Fruit fly (Drosophila melanogaster) whole organism, embryonic: ENCODE data around the gene HUWE1.

Experiments
- Antp ChIP-seq: fragments of 200-800 bp; sonication (Bioruptor generic); optimal IDR thresholded peaks from 3 replicates; lab custom pipeline; 2016; ENCODE audit warnings: missing biosample characterization, missing genetic modification characterization
- Atf6 ChIP-seq: fragments of 200-800 bp; sonication (Bioruptor generic); IDR thresholded peaks from 2 replicates; pipeline ENCODE4 v1.3.6; 2022; ENCODE audit warnings: missing biosample characterization, missing genetic modification characterization
- CG10366 ChIP-seq: fragments of 200-800 bp; sonication (Bioruptor generic); IDR thresholded peaks from 2 replicates; pipeline ENCODE4 v1.3.6; 2022; ENCODE audit warnings: missing biosample characterization, missing genetic modification characterization
- CG11085 ChIP-seq: fragments of 200-800 bp; sonication (Bioruptor generic); IDR thresholded peaks from 2 replicates; pipeline ENCODE4 v1.3.6; 2022; ENCODE audit warnings: missing biosample characterization, missing genetic modification characterization
- CG11723 ChIP-seq: fragments of 200-800 bp; sonication (Bioruptor generic); optimal IDR thresholded peaks from 2 replicates; lab custom pipeline; 2017; ENCODE audit warnings: missing biosample characterization, mild to moderate bottlenecking, missing genetic modification characterization
- CG15601 ChIP-seq: fragments of 200-800 bp; sonication (Bioruptor generic); optimal IDR thresholded peaks from 3 replicates; lab custom pipeline; 2019; ENCODE audit warnings: missing biosample characterization, mild to moderate bottlenecking, missing genetic modification characterization, moderate library complexity
- CG17186 ChIP-seq: fragments of 200-800 bp; sonication (Bioruptor generic); optimal IDR thresholded peaks from 3 replicates; lab custom pipeline; 2017; ENCODE audit warnings: missing biosample characterization, missing genetic modification reagents, missing genetic modification characterization
- CG17568 ChIP-seq: fragments of 200-800 bp; sonication (Bioruptor generic); optimal IDR thresholded peaks from 2 replicates; lab custom pipeline; 2018; ENCODE audit warnings: missing biosample characterization, mild to moderate bottlenecking, missing genetic modification characterization, moderate library complexity
- CG18262 ChIP-seq: fragments of 200-800 bp; optimal IDR thresholded peaks from 3 replicates; lab custom pipeline; 2019; ENCODE audit warnings: missing biosample characterization, mild to moderate bottlenecking, missing genetic modification characterization, moderate library complexity
- CG18619 ChIP-seq: fragments of 200-800 bp; sonication (Bioruptor generic); optimal IDR thresholded peaks from 3 replicates; lab custom pipeline; 2017; ENCODE audit warnings: missing biosample characterization, mild to moderate bottlenecking, missing genetic modification characterization
- CG4360 ChIP-seq: fragments of 200-800 bp; sonication (Bioruptor generic); IDR thresholded peaks from 2 replicates; pipeline ENCODE4 v1.3.6; 2022; ENCODE audit warnings: missing biosample characterization, missing genetic modification characterization
- CG5180 ChIP-seq: fragments of 200-800 bp; sonication (Bioruptor generic); optimal IDR thresholded peaks from 3 replicates; lab custom pipeline; 2017; ENCODE audit warnings: missing biosample characterization, missing genetic modification characterization, mild to moderate bottlenecking, moderate library complexity, missing genetic modification reagents
- CG7786 ChIP-seq: fragments of 200-800 bp; sonication (Bioruptor generic); optimal IDR thresholded peaks from 2 replicates; lab custom pipeline; 2016; ENCODE audit warnings: missing biosample characterization, missing genetic modification characterization
- CG8290 ChIP-seq, 3 experiments: fragments of 200-800 bp; sonication (Bioruptor generic); optimal IDR thresholded peaks; 2 replicates each; lab custom pipeline; 2016 to 2019; ENCODE audit warnings: missing biosample characterization in 3 of 3, missing genetic modification characterization in 3 of 3, mild to moderate bottlenecking in 2 of 3, moderate library complexity in 1 of 3
- CG8924 ChIP-seq: fragments of 200-800 bp; optimal IDR thresholded peaks from 3 replicates; lab custom pipeline; 2019; ENCODE audit warnings: missing biosample characterization, mild to moderate bottlenecking, missing genetic modification characterization, moderate library complexity
- CG8944 ChIP-seq: fragments of 200-800 bp; sonication (Bioruptor generic); optimal IDR thresholded peaks from 3 replicates; lab custom pipeline; 2016; ENCODE audit warnings: missing biosample characterization, missing genetic modification characterization
- CG9876 ChIP-seq: fragments of 200-800 bp; sonication (Bioruptor generic); optimal IDR thresholded peaks from 2 replicates; lab custom pipeline; 2016; ENCODE audit warnings: missing biosample characterization, missing genetic modification characterization
- CkIIα-i1 ChIP-seq: fragments of 200-800 bp; sonication (Bioruptor generic); IDR thresholded peaks from 2 replicates; pipeline ENCODE4 v1.3.6; 2022; ENCODE audit warnings: missing biosample characterization, missing genetic modification characterization
- H15 ChIP-seq: fragments of 200-800 bp; sonication (Bioruptor generic); IDR thresholded peaks from 3 replicates; pipeline ENCODE4 v1.3.6; 2022; ENCODE audit warnings: missing biosample characterization, missing genetic modification characterization
- HLH3B ChIP-seq: fragments of 200-800 bp; sonication (Bioruptor generic); IDR thresholded peaks from 2 replicates; pipeline ENCODE4 v1.3.6; 2022; ENCODE audit warnings: missing biosample characterization, missing genetic modification characterization
- HmgZ ChIP-seq: fragments of 200-800 bp; sonication (Bioruptor generic); optimal IDR thresholded peaks from 2 replicates; lab custom pipeline; 2018; ENCODE audit warnings: missing biosample characterization, mild to moderate bottlenecking, missing genetic modification characterization
- Hr39 ChIP-seq: fragments of >200 bp; optimal IDR thresholded peaks from 2 replicates; lab custom pipeline; 2017
- Hr51 ChIP-seq, 2 experiments: fragments of 200-800 bp; sonication (Bioruptor generic); optimal IDR thresholded peaks; 2 replicates in 1 of 2; 3 replicates in 1 of 2; lab custom pipeline; 2016 to 2018; ENCODE audit warnings: missing biosample characterization in 2 of 2, missing genetic modification characterization in 2 of 2, mild to moderate bottlenecking in 1 of 2, moderate library complexity in 1 of 2
- Kr ChIP-seq: fragments of 200-800 bp; sonication (Bioruptor generic); optimal IDR thresholded peaks from 2 replicates; lab custom pipeline; 2017; ENCODE audit warnings: missing biosample characterization, mild to moderate bottlenecking, missing genetic modification characterization
- Lim3 ChIP-seq: fragments of 200-800 bp; sonication (Bioruptor generic); IDR thresholded peaks from 2 replicates; pipeline ENCODE4 v1.3.6; 2022; ENCODE audit warnings: missing biosample characterization, missing genetic modification characterization
- Med ChIP-seq: fragments of 200-800 bp; sonication (Bioruptor generic); peaks from one replicate; lab custom pipeline; 2016; ENCODE audit warnings: missing biosample characterization, missing genetic modification characterization, mild to moderate bottlenecking, inconsistent platforms, moderate library complexity
- NC2α ChIP-seq: fragments of 200-800 bp; sonication (Bioruptor generic); optimal IDR thresholded peaks from 2 replicates; lab custom pipeline; 2016; ENCODE audit warnings: missing biosample characterization, missing genetic modification characterization
- Ptx1 ChIP-seq: fragments of 200-800 bp; sonication (Bioruptor generic); IDR thresholded peaks from 2 replicates; pipeline ENCODE4 v1.3.6; 2022; ENCODE audit warnings: missing biosample characterization, missing genetic modification characterization
- ara ChIP-seq: fragments of 200-800 bp; sonication (Bioruptor generic); IDR thresholded peaks from 2 replicates; pipeline ENCODE4 v1.3.6; 2022; ENCODE audit warnings: missing biosample characterization, missing genetic modification characterization
- bab2 ChIP-seq: fragments of 200-800 bp; sonication (Bioruptor generic); optimal IDR thresholded peaks from 2 replicates; lab custom pipeline; 2016; ENCODE audit warnings: missing biosample characterization, missing genetic modification characterization
- bcd ChIP-seq: fragments of 200-800 bp; sonication (Bioruptor generic); optimal IDR thresholded peaks from 2 replicates; lab custom pipeline; 2017; ENCODE audit warnings: missing biosample characterization, mild to moderate bottlenecking, missing genetic modification characterization
- danr ChIP-seq: fragments of 200-800 bp; sonication (Bioruptor generic); IDR thresholded peaks from 2 replicates; pipeline ENCODE4 v1.3.6; 2022; ENCODE audit warnings: missing biosample characterization, missing genetic modification characterization
- dimm ChIP-seq: fragments of 200-800 bp; sonication (Bioruptor generic); IDR thresholded peaks from 2 replicates; pipeline ENCODE4 v1.3.6; 2022; ENCODE audit warnings: missing biosample characterization, missing genetic modification characterization
- gce ChIP-seq: fragments of 200-800 bp; sonication (Bioruptor generic); IDR thresholded peaks from 3 replicates; pipeline ENCODE4 v1.3.6; 2022; ENCODE audit warnings: missing biosample characterization, missing genetic modification characterization
- gcm2 ChIP-seq: fragments of 200-800 bp; sonication (Bioruptor generic); optimal IDR thresholded peaks from 2 replicates; lab custom pipeline; 2016; ENCODE audit warnings: missing biosample characterization, missing genetic modification characterization
- gsb ChIP-seq: fragments of 200-800 bp; sonication (Bioruptor generic); IDR thresholded peaks from 2 replicates; pipeline ENCODE4 v1.3.6; 2022; ENCODE audit warnings: missing biosample characterization, missing genetic modification characterization
- inv ChIP-seq: fragments of 200-800 bp; sonication (Bioruptor generic); IDR thresholded peaks from 2 replicates; pipeline ENCODE4 v1.3.6; 2022; ENCODE audit warnings: missing biosample characterization, missing genetic modification characterization; ENCODE audit not compliant: partially characterized antibody
- jigr1 ChIP-seq: fragments of 200-800 bp; sonication (Bioruptor generic); IDR thresholded peaks from 3 replicates; pipeline ENCODE4 v1.3.6; 2022; ENCODE audit warnings: missing biosample characterization, missing genetic modification characterization
- kah ChIP-seq: fragments of 200-800 bp; sonication (Bioruptor generic); optimal IDR thresholded peaks from 2 replicates; lab custom pipeline; 2018; ENCODE audit warnings: missing biosample characterization, mild to moderate bottlenecking, missing genetic modification characterization
- ken ChIP-seq: fragments of 200-800 bp; sonication (Bioruptor generic); IDR thresholded peaks from 3 replicates; pipeline ENCODE4 v1.3.6; 2022; ENCODE audit warnings: missing biosample characterization, missing genetic modification characterization
- klu ChIP-seq: fragments of 200-800 bp; sonication (Bioruptor generic); IDR thresholded peaks from 2 replicates; pipeline ENCODE4 v1.3.6; 2022; ENCODE audit warnings: missing biosample characterization, missing genetic modification characterization
- lab ChIP-seq: fragments of 200-800 bp; sonication (Bioruptor generic); optimal IDR thresholded peaks from 3 replicates; lab custom pipeline; 2017; ENCODE audit warnings: missing biosample characterization, missing genetic modification characterization, mild to moderate bottlenecking, moderate library complexity, missing genetic modification reagents
- lilli ChIP-seq: fragments of 200-800 bp; sonication (Bioruptor generic); optimal IDR thresholded peaks from 3 replicates; lab custom pipeline; 2016; ENCODE audit warnings: missing biosample characterization, missing genetic modification characterization
- odd ChIP-seq: fragments of 200-800 bp; sonication (Bioruptor generic); optimal IDR thresholded peaks from 2 replicates; lab custom pipeline; 2017; ENCODE audit warnings: missing biosample characterization, mild to moderate bottlenecking, missing genetic modification characterization
- otp ChIP-seq: fragments of 200-800 bp; sonication (Bioruptor generic); IDR thresholded peaks from 3 replicates; pipeline ENCODE4, ENCODE4 v1.3.6; 2022; ENCODE audit warnings: missing biosample characterization, missing genetic modification characterization
- p53 ChIP-seq: fragments of 200-800 bp; sonication (Bioruptor generic); optimal IDR thresholded peaks from 2 replicates; lab custom pipeline; 2016; ENCODE audit warnings: missing biosample characterization, missing genetic modification characterization
- pros ChIP-seq: fragments of 200-800 bp; sonication (Bioruptor generic); optimal IDR thresholded peaks from 3 replicates; lab custom pipeline; 2019; ENCODE audit warnings: missing biosample characterization, mild to moderate bottlenecking, missing genetic modification characterization, moderate library complexity
- sima ChIP-seq: fragments of 200-800 bp; sonication (Bioruptor generic); optimal IDR thresholded peaks from 2 replicates; lab custom pipeline; 2016; ENCODE audit warnings: missing biosample characterization, missing genetic modification characterization
- so ChIP-seq: fragments of 200-800 bp; sonication (Bioruptor generic); IDR thresholded peaks from 3 replicates; pipeline ENCODE4 v1.3.6; 2022; ENCODE audit warnings: missing biosample characterization, missing genetic modification characterization
- tin ChIP-seq: fragments of 200-800 bp; sonication (Bioruptor generic); optimal IDR thresholded peaks from 3 replicates; lab custom pipeline; 2016; ENCODE audit warnings: missing biosample characterization, missing genetic modification characterization
- tna ChIP-seq: fragments of 200-800 bp; sonication (Bioruptor generic); IDR thresholded peaks from 2 replicates; pipeline ENCODE4 v1.3.6; 2022; ENCODE audit warnings: missing biosample characterization, missing genetic modification characterization; ENCODE audit not compliant: partially characterized antibody
- usp ChIP-seq: fragments of >200 bp; optimal IDR thresholded peaks from 2 replicates; lab custom pipeline; 2017; ENCODE audit warnings: missing biosample characterization, missing genetic modification characterization

HUWE1 gene

DNA sequence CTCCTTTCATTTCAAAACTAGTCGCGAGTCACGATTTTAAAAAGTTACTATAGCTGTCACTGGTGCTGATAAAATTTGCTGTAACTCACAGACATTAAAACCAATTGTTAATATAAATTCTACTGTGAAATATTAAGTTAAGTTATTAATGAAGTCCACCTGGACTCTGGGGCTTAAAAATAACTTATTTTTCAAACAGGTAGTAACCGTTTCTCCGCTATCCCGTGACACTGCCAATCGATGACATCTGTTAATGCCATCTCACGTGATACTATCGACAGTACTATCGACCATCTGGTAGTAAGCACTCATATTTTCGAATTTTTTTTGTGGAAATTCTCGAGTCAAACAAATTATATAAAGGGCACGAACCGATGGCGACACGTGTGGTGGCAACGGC is 21.6 kb downstream of the HUWE1 start, which contains the start of the genes CG12379 and MagR (continued):
- TF ChIP-seq CG8944 (no peak), CG15601 (tag; lab: Kevin White, UChicago) (no peak), tna (GFP tag; lab: Robert Waterston, UW) (no peak), CG10366 (GFP tag; lab: Robert Waterston, UW) (peak; percentile 28; the same call in 1 of the 2 replicates), H15 (GFP tag; lab: Robert Waterston, UW) (no peak; the same call in 2 of the 3 replicates), CG17568 (GFP tag; lab: Kevin White, UChicago) (no peak), CG4360 (GFP tag; lab: Robert Waterston, UW) (no peak), bcd (no peak), CG11085 (GFP tag; lab: Robert Waterston, UW) (no peak; the same call in 1 of the 2 replicates), Lim3 (no peak), Antp (GFP tag; lab: Kevin White, UChicago) (peak; percentile 51), p53 (no peak), jigr1 (no peak), dimm (GFP tag; lab: Robert Waterston, UW) (no peak), NC2α (GFP tag; lab: Kevin White, UChicago) (no peak), ken (GFP tag; lab: Robert Waterston, UW) (no peak), gsb (no peak), Kr (GFP tag; lab: Kevin White, UChicago) (no peak), usp (GFP tag; lab: Kevin White, UChicago) (no peak), CG7786 (GFP tag; lab: Kevin White, UChicago) (peak; percentile 56), lilli (GFP tag; lab: Kevin White, UChicago) (peak; percentile 82), Ptx1 (GFP tag; lab: Robert Waterston, UW) (peak; percentile 53), sima (GFP tag; lab: Kevin White, UChicago) (no peak), gcm2 (peak; percentile 5), CkIIα-i1 (GFP tag; lab: Robert Waterston, UW) (no peak), inv (peak; percentile 78), bab2 (peak; percentile 59), kah (peak; percentile 6), HLH3B (GFP tag; lab: Robert Waterston, UW) (no peak), HmgZ (tag; lab: Kevin White, UChicago) (peak; percentile 42), ara (0 out of 2 replicates have a peak, but pooled peaks have one; percentile 38), pros (GFP tag; lab: Kevin White, UChicago) (no peak), danr (GFP tag; lab: Robert Waterston, UW) (0 out of 2 replicates have a peak, but pooled peaks have one; percentile 15), Hr51 (GFP tag; optimal IDR thresholded peaks at IDR 0.05; lab: Kevin White, UChicago) (peak in 1 of 2 experiments; percentile 57), CG17186 (GFP tag; lab: Kevin White, UChicago) (peak; percentile 7), CG18262 (tag; lab: Kevin White, UChicago) (peak; percentile 43), gce (GFP tag; lab: Robert Waterston, UW) (no peak), Atf6 (peak; percentile 59; the same call in 1 of the 2 replicates), lab (no peak), tin (peak; percentile 61), CG11723 (GFP tag; lab: Kevin White, UChicago) (no peak), CG8290 (GFP tag; optimal IDR thresholded peaks at IDR 0.05; lab: Kevin White, UChicago) (peak; percentile 29), CG8290 (tag; optimal IDR thresholded peaks at IDR 0.05; lab: Kevin White, UChicago) (no peak), so (GFP tag; lab: Robert Waterston, UW) (no peak), odd (GFP tag; lab: Kevin White, UChicago) (no peak), otp (GFP tag; lab: Robert Waterston, UW) (no peak), Med (GFP tag; lab: Kevin White, UChicago) (peak; percentile 91), CG5180 (no peak), Hr39 (lab: Kevin White, UChicago) (no peak), klu (GFP tag; lab: Robert Waterston, UW) (peak; percentile 48; the same call in 1 of the 2 replicates), CG18619 (peak; percentile 29), CG8924 (tag; lab: Kevin White, UChicago) (peak; percentile 48), CG9876 (GFP tag; lab: Kevin White, UChicago) (peak; percentile 47)
